Worm (Caenorhabditis elegans) whole organism, young adult: ENCODE results near the gene srj-50.

Experiments used
- efl-1 ChIP-seq: fragments of 150-350 bp; optimal IDR thresholded peaks from 2 replicates; lab custom pipeline; 2014; ENCODE audit warnings: missing biosample characterization, missing genetic modification reagents, missing genetic modification characterization
- egl-44 ChIP-seq: fragments of 200-800 bp; sonication (Bioruptor generic); IDR thresholded peaks from 2 replicates; pipeline ENCODE4 v1.3.6; 2022; ENCODE audit warnings: missing genetic modification reagents, missing genetic modification characterization, missing compliant biosample characterization
- mxl-1 ChIP-seq: sonication (generic microtip); optimal IDR thresholded peaks from 2 replicates; lab custom pipeline; 2016; ENCODE audit warnings: missing genetic modification characterization, missing compliant biosample characterization
- nfyb-1 ChIP-seq: fragments of 200-800 bp; sonication (Bioruptor generic); IDR thresholded peaks from 2 replicates; pipeline ENCODE4 v1.3.6; 2022; ENCODE audit warnings: missing genetic modification reagents, missing genetic modification characterization, missing compliant biosample characterization

DNA sequence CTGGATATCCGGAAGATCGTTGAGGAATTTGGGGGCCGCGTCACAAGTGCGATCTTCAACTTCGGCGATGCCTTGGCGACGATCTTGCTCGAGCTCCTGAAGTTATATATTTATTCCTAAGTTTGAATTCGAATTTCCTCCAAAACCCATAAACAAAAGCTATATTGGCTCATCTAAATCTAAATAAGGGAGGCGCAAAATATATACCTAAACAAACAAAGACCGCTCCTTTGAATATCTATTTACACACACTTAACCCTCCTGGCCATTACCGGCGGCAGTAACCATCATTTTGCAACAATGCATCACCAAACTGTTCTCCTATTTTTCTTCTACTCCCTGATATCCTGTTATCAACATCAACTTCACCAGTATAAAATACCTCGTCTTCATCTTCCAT lies 36.8 kb upstream of the srj-50 start, which contains the start of gene F54E2.2:
- no peak for TF ChIP-seq mxl-1 (tag; lab: Kevin White, UChicago)
- TF ChIP-seq egl-44 (GFP tag; lab: Robert Waterston, UW): no peak
- no peak for TF ChIP-seq nfyb-1
- TF ChIP-seq efl-1 (GFP tag; lab: Kevin White, UChicago): no peak
